Worm (Caenorhabditis elegans): ENCODE results near the gene T19C4.24.

DNA sequence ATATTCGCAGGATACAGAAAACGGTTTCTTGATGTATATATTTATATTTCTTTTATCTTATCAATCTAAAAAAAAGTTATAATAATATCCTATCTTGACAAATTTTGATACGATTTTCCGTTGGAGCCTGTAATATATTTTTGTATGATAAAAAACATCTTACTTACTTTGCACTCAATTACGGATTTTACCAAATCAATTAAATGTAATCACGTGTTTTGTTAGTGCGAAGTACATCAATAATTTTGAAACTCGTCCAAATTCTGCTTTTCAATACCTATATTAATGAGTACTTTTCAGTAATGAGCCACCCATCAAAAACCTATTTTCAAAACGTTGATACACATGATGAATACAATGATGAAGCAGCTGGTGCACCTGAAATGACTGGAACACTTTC, 2.6 kb upstream of the T19C4.24 start, which contains the start of gene T19C4.1:
- TF ChIP-seq lin-11 (tag; optimal IDR thresholded peaks at IDR 0.05), result no peak
- TF ChIP-seq ama-1 (optimal IDR thresholded peaks at IDR 0.05), result no peak
- TF ChIP-seq unc-3 (GFP tag; conservative IDR thresholded peaks at IDR 0.05), result no peak
- no peak for TF ChIP-seq unc-3 (tag; optimal IDR thresholded peaks at IDR 0.05)
- TF ChIP-seq hlh-8 (tag; optimal IDR thresholded peaks at IDR 0.05), result no peak
- no peak for TF ChIP-seq syd-9 (tag; optimal IDR thresholded peaks at IDR 0.05)
- TF ChIP-seq ceh-31 (tag; optimal IDR thresholded peaks at IDR 0.05), result no peak
- no peak for TF ChIP-seq ref-2 (tag; optimal IDR thresholded peaks at IDR 0.05)
- no peak for TF ChIP-seq Y22D7AL.16 (tag; optimal IDR thresholded peaks at IDR 0.05)
- no peak for TF ChIP-seq mec-3 (tag; optimal IDR thresholded peaks at IDR 0.05; ENCODE audit: borderline replicate concordance)
- TF ChIP-seq odd-2 (tag; optimal IDR thresholded peaks at IDR 0.05), result no peak
- TF ChIP-seq sox-4 (tag; optimal IDR thresholded peaks at IDR 0.05), result no peak
- no peak for TF ChIP-seq pqm-1 (tag; optimal IDR thresholded peaks at IDR 0.05)
- TF ChIP-seq pag-3 (tag; optimal IDR thresholded peaks at IDR 0.05; ENCODE audit: borderline replicate concordance), result no peak

Data from whole organism, late embryonic.